Comparison of ENCODE assay signal across 4 worm cellular contexts in genomic region chrII:11276879-11277278, ce11.
TF ChIP-seq lines count a peak whose summit lies in the region.

No protein-coding gene starts in this region.

TF ChIP-seq in whole organism, L1 larva, 84 proteins besides CTCF, POLR2A, EP300 and RAD21:
- TF ChIP-seq unc-30 (tag; optimal IDR thresholded peaks at IDR 0.05; lab: Kevin White, UChicago) (no peak), rnt-1 (tag; optimal IDR thresholded peaks at IDR 0.05; lab: Kevin White, UChicago) (peak; percentile 10)

TF ChIP-seq in whole organism, L2 larva, 48 proteins besides CTCF, POLR2A, EP300 and RAD21:
- no peak for TF ChIP-seq nhr-6 (tag; optimal IDR thresholded peaks at IDR 0.05; lab: Kevin White, UChicago)
- TF ChIP-seq ceh-16 (tag; optimal IDR thresholded peaks at IDR 0.05; lab: Kevin White, UChicago) = peak; percentile 84

TF ChIP-seq in whole organism, L3 larva, 47 proteins besides CTCF, POLR2A, EP300 and RAD21:
- TF ChIP-seq elt-1 (tag; optimal IDR thresholded peaks at IDR 0.05; lab: Kevin White, UChicago) = peak; percentile 12
- TF ChIP-seq mml-1 (tag; optimal IDR thresholded peaks at IDR 0.05; lab: Kevin White, UChicago) = no peak
- TF ChIP-seq nhr-25 (tag; optimal IDR thresholded peaks at IDR 0.05; lab: Kevin White, UChicago) = peak; percentile 24
TF ChIP-seq in whole organism, L3 larva: peak in this region for 2.

TF ChIP-seq in whole organism, mixed stage, embryonic, 35 proteins besides CTCF, POLR2A, EP300 and RAD21:
- TF ChIP-seq ces-1 (GFP tag; optimal IDR thresholded peaks at IDR 0.05; lab: Kevin White, UChicago) = no peak
- TF ChIP-seq lin-13 (tag; optimal IDR thresholded peaks at IDR 0.05; lab: Kevin White, UChicago) = no peak
- peak; percentile 67 for TF ChIP-seq elt-1 (tag; optimal IDR thresholded peaks at IDR 0.05; lab: Kevin White, UChicago; ENCODE audit: borderline replicate concordance, insufficient read depth)
- no peak for TF ChIP-seq flh-1 (GFP tag; optimal IDR thresholded peaks at IDR 0.05; lab: Kevin White, UChicago)
- no peak for TF ChIP-seq ztf-11 (tag; optimal IDR thresholded peaks at IDR 0.05; lab: Kevin White, UChicago)
- TF ChIP-seq ham-2 (GFP tag; optimal IDR thresholded peaks at IDR 0.05; lab: Kevin White, UChicago) = peak; percentile 0
TF ChIP-seq in whole organism, mixed stage, embryonic: peak in this region for 2.
